Fruit fly (Drosophila melanogaster) whole organism, wandering third instar larva: Measurements from ENCODE around the gene CG10845.

Experiments
- Abd-B ChIP-seq: fragments of >200 bp; optimal IDR thresholded peaks from 2 replicates; lab custom pipeline; 2017; ENCODE audit warnings: missing biosample characterization, missing genetic modification characterization
- CG32264 ChIP-seq: fragments of 200-800 bp; sonication (Bioruptor generic); optimal IDR thresholded peaks from 2 replicates; lab custom pipeline; 2016; ENCODE audit warnings: missing biosample characterization, missing genetic modification characterization
- CG9705 ChIP-seq: fragments of 200-800 bp; sonication (Bioruptor generic); optimal IDR thresholded peaks from 2 replicates; lab custom pipeline; 2018; ENCODE audit warnings: missing biosample characterization, mild to moderate bottlenecking, missing genetic modification characterization
- CrebA ChIP-seq: fragments of 200-800 bp; sonication (Bioruptor generic); optimal IDR thresholded peaks from 2 replicates; lab custom pipeline; 2016; ENCODE audit warnings: missing biosample characterization, mild to moderate bottlenecking, missing genetic modification characterization, borderline replicate concordance
- Dfd ChIP-seq: fragments of >200 bp; optimal IDR thresholded peaks from 2 replicates; lab custom pipeline; 2017; ENCODE audit warnings: missing biosample characterization, missing genetic modification characterization
- Dif ChIP-seq: fragments of 200-275, 200-300 bp; sonication (Bioruptor generic); optimal IDR thresholded peaks from 2 replicates; lab custom pipeline; 2018; ENCODE audit warnings: missing biosample characterization, missing genetic modification characterization; ENCODE audit not compliant: partially characterized antibody
- GATAd ChIP-seq: sonication (Bioruptor generic); optimal IDR thresholded peaks from 2 replicates; lab custom pipeline; 2016; ENCODE audit warnings: missing biosample characterization, missing genetic modification characterization
- HLH106 ChIP-seq: fragments of 200-800 bp; optimal IDR thresholded peaks from 3 replicates; lab custom pipeline; 2019; ENCODE audit warnings: missing biosample characterization, mild to moderate bottlenecking, missing genetic modification characterization, moderate library complexity
- Hr78 ChIP-seq: fragments of >200 bp; optimal IDR thresholded peaks from 2 replicates; lab custom pipeline; 2017; ENCODE audit warnings: missing biosample characterization, missing genetic modification characterization
- Hr83 ChIP-seq: fragments of 200-300 bp; sonication (Bioruptor generic); optimal IDR thresholded peaks from 2 replicates; lab custom pipeline; 2016; ENCODE audit warnings: missing biosample characterization, mild to moderate bottlenecking, missing genetic modification characterization, moderate library complexity; ENCODE audit not compliant: poor library complexity, severe bottlenecking
- Jra ChIP-seq: sonication (Bioruptor generic); optimal IDR thresholded peaks from 2 replicates; lab custom pipeline; 2016; ENCODE audit warnings: missing biosample characterization, missing genetic modification characterization
- Mio ChIP-seq: sonication (Bioruptor generic); optimal IDR thresholded peaks from 2 replicates; lab custom pipeline; 2016; ENCODE audit warnings: missing biosample characterization, missing genetic modification characterization
- Myc ChIP-seq: fragments of >200 bp; optimal IDR thresholded peaks from 2 replicates; lab custom pipeline; 2017
- N ChIP-seq: fragments of >200 bp; optimal IDR thresholded peaks from 2 replicates; lab custom pipeline; 2018; ENCODE audit warnings: missing biosample characterization, missing external identifiers, missing genetic modification characterization
- Rel ChIP-seq, 2 experiments: fragments of 200-800 bp; sonication (Bioruptor generic) in 1 of 2; optimal IDR thresholded peaks; 2 replicates in 1 of 2; 3 replicates in 1 of 2; lab custom pipeline; 2016 to 2019; ENCODE audit warnings: mild to moderate bottlenecking in 2 of 2, missing biosample characterization in 2 of 2, missing genetic modification characterization in 2 of 2, moderate library complexity in 1 of 2
- Sp1 ChIP-seq: fragments of 200-800 bp; sonication (Bioruptor generic); optimal IDR thresholded peaks from 3 replicates; lab custom pipeline; 2019; ENCODE audit warnings: missing biosample characterization, mild to moderate bottlenecking, missing genetic modification characterization, moderate library complexity
- Vsx2 ChIP-seq: fragments of 200-300, 225-300 bp; sonication (Bioruptor generic); optimal IDR thresholded peaks from 2 replicates; lab custom pipeline; 2018; ENCODE audit warnings: missing biosample characterization, missing genetic modification characterization; ENCODE audit not compliant: partially characterized antibody
- br ChIP-seq: fragments of 200-800 bp; sonication (Bioruptor generic); optimal IDR thresholded peaks from 2 replicates; lab custom pipeline; 2016; ENCODE audit warnings: missing biosample characterization, missing genetic modification characterization
- brk ChIP-seq: fragments of 200-800 bp; sonication (Bioruptor generic); optimal IDR thresholded peaks from 2 replicates; lab custom pipeline; 2016; ENCODE audit warnings: missing biosample characterization, mild to moderate bottlenecking, missing genetic modification characterization
- dl ChIP-seq, 2 experiments: fragments of 175-275, 200-275 bp in 1 of 2; fragments of 200-275 bp in 1 of 2; sonication (Bioruptor generic); optimal IDR thresholded peaks; lab custom pipeline; 2018; ENCODE audit warnings: mild to moderate bottlenecking in 2 of 2, missing biosample characterization in 2 of 2, missing genetic modification characterization in 2 of 2, moderate library complexity in 2 of 2; ENCODE audit not compliant: partially characterized antibody in 2 of 2, insufficient read depth in 1 of 2
- dmrt93B ChIP-seq: fragments of 200-800 bp; sonication (Bioruptor generic); optimal IDR thresholded peaks from 2 replicates; lab custom pipeline; 2018; ENCODE audit warnings: missing biosample characterization, mild to moderate bottlenecking, missing genetic modification characterization
- dsf ChIP-seq: sonication (Bioruptor generic); optimal IDR thresholded peaks from 2 replicates; lab custom pipeline; 2016; ENCODE audit warnings: missing biosample characterization, missing genetic modification characterization, borderline replicate concordance
- ey ChIP-seq: fragments of 200-800 bp; sonication (Bioruptor generic); optimal IDR thresholded peaks from 2 replicates; lab custom pipeline; 2016; ENCODE audit warnings: missing biosample characterization, missing genetic modification characterization
- foxo ChIP-seq, 2 experiments: fragments of 200-800 bp; sonication (Bioruptor generic); optimal IDR thresholded peaks; 2 replicates in 1 of 2; 3 replicates in 1 of 2; lab custom pipeline; 2016 to 2017; ENCODE audit warnings: missing biosample characterization in 2 of 2, missing genetic modification characterization in 2 of 2
- fru ChIP-seq: fragments of 200-800 bp; sonication (Bioruptor generic); optimal IDR thresholded peaks from 3 replicates; lab custom pipeline; 2016; ENCODE audit warnings: missing biosample characterization, mild to moderate bottlenecking, missing genetic modification characterization
- h ChIP-seq: fragments of 200-800 bp; sonication (Bioruptor generic); optimal IDR thresholded peaks from 3 replicates; lab custom pipeline; 2016; ENCODE audit warnings: missing biosample characterization, mild to moderate bottlenecking, missing genetic modification characterization
- jim ChIP-seq: fragments of 175-275, 200-325 bp; sonication (Bioruptor generic); optimal IDR thresholded peaks from 2 replicates; lab custom pipeline; 2016; ENCODE audit warnings: missing biosample characterization, mild to moderate bottlenecking, missing genetic modification characterization
- lola ChIP-seq: fragments of >200 bp; optimal IDR thresholded peaks from 2 replicates; lab custom pipeline; 2017; ENCODE audit warnings: missing biosample characterization, missing genetic modification characterization
- pan ChIP-seq: fragments of >200 bp; optimal IDR thresholded peaks from 2 replicates; lab custom pipeline; 2017
- psq ChIP-seq: fragments of 200-800 bp; sonication (Bioruptor generic); optimal IDR thresholded peaks from 3 replicates; lab custom pipeline; 2017; ENCODE audit warnings: missing biosample characterization, mild to moderate bottlenecking, missing genetic modification characterization, moderate library complexity
- rgr ChIP-seq: fragments of 200-800 bp; sonication (Bioruptor generic); optimal IDR thresholded peaks from 3 replicates; lab custom pipeline; 2016; ENCODE audit warnings: missing biosample characterization, mild to moderate bottlenecking, missing genetic modification characterization
- sage ChIP-seq: fragments of 200-800 bp; sonication (Bioruptor generic); optimal IDR thresholded peaks from 2 replicates; lab custom pipeline; 2016; ENCODE audit warnings: missing biosample characterization, mild to moderate bottlenecking, missing genetic modification characterization
- sv ChIP-seq: fragments of 200-800 bp; sonication (Bioruptor generic); optimal IDR thresholded peaks from 3 replicates; lab custom pipeline; 2016; ENCODE audit warnings: missing biosample characterization, missing genetic modification characterization
- tai ChIP-seq: sonication (Bioruptor generic); optimal IDR thresholded peaks from 2 replicates; lab custom pipeline; 2016; ENCODE audit warnings: missing biosample characterization, missing genetic modification characterization
- usp ChIP-seq: fragments of >200 bp; optimal IDR thresholded peaks from 2 replicates; lab custom pipeline; 2017; ENCODE audit warnings: missing biosample characterization, missing genetic modification characterization
- woc ChIP-seq: sonication (Bioruptor generic); optimal IDR thresholded peaks from 2 replicates; lab custom pipeline; 2016; ENCODE audit warnings: missing biosample characterization, mild to moderate bottlenecking, missing genetic modification characterization

CG10845 gene

dm6 chr3R:24934542-24934941, 33.6 kb downstream of the CG10845 start:
- TF ChIP-seq Dfd (GFP tag; lab: Kevin White, UChicago) (no peak), Jra (no peak), dl (GFP tag; optimal IDR thresholded peaks at IDR 0.05; lab: Kevin White, UChicago; ENCODE audit: insufficient read depth in 1 of 2, partially characterized antibody in 2 of 2) (no peak), Abd-B (no peak), foxo (GFP tag; optimal IDR thresholded peaks at IDR 0.05; lab: Kevin White, UChicago) (no peak), br (no peak), woc (GFP tag; lab: Kevin White, UChicago) (no peak), ey (GFP tag; lab: Kevin White, UChicago) (no peak), Mio (GFP tag; lab: Kevin White, UChicago) (no peak), dmrt93B (no peak), h (GFP tag; lab: Kevin White, UChicago) (no peak), rgr (no peak), HLH106 (no peak), fru (no peak), N (GFP tag; lab: Kevin White, UChicago) (no peak), tai (no peak), Vsx2 (GFP tag; lab: Kevin White, UChicago) (no peak), Hr78 (no peak), Sp1 (no peak)

DNA sequence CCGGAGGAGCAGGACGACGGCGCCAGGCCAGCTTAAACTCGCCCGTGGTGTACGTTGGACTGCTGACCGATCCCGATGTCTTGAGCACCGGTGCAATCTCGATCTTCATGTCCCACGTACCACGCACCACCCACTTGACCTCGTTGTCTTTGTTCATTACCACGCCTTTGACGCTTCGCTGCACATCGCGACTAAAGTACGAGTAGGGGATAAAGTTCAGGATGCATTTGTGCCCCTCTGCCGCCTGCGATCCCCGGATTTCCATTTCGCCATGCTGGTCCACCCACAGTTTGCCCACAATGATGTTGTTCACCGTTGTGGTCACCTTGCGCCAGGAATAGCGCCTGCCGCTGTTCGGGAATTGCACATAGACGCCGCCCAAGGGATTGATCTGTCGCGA, 34.8 kb downstream of the CG10845 start:
- no peak for TF ChIP-seq br
- TF ChIP-seq fru: no peak
- TF ChIP-seq GATAd (GFP tag; lab: Kevin White, UChicago): no peak
- TF ChIP-seq sv (GFP tag; lab: Kevin White, UChicago): no peak
- TF ChIP-seq jim (GFP tag; lab: Kevin White, UChicago): no peak
- no peak for TF ChIP-seq dl (GFP tag; optimal IDR thresholded peaks at IDR 0.05; lab: Kevin White, UChicago; ENCODE audit: insufficient read depth in 1 of 2, partially characterized antibody in 2 of 2)
- TF ChIP-seq h (GFP tag; lab: Kevin White, UChicago): no peak
- TF ChIP-seq Dif: no peak
- TF ChIP-seq HLH106: no peak
- no peak for TF ChIP-seq Hr83
- TF ChIP-seq CrebA (GFP tag; lab: Kevin White, UChicago): no peak
- no peak for TF ChIP-seq Sp1
- TF ChIP-seq Abd-B: no peak
- no peak for TF ChIP-seq ey (GFP tag; lab: Kevin White, UChicago)
- no peak for TF ChIP-seq woc (GFP tag; lab: Kevin White, UChicago)
- TF ChIP-seq Jra: no peak
- no peak for TF ChIP-seq CG9705 (GFP tag; lab: Kevin White, UChicago)
- no peak for TF ChIP-seq Hr78

DNA sequence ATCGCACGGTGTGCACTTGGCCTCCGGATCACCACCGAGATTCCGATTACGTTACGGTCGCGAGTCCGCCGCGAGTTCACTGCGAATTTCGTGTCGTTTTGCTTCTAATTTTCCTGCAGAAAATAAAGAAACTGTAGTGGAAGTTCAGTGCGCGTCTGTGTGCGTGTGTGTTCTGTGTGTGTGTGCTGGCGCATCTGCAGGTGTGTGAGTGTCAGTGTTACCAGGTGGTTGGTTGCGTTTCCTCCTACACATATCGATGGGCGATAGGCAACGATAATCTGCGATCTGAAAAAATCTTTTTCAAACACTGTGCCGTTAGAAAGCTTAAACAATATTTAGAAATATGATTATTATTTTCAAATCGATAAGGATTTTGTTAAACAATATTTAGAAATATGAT, 37.1 kb downstream of the CG10845 start, which contains the start of gene Osbp:
Gene Osbp, minus strand, starts transcription at position 174 of the 400 bp plus-strand sequence.
- TF ChIP-seq Rel (GFP tag; optimal IDR thresholded peaks at IDR 0.05; lab: Kevin White, UChicago): no peak
- peak; percentile 29 for TF ChIP-seq Rel (tag; optimal IDR thresholded peaks at IDR 0.05; lab: Kevin White, UChicago)
- TF ChIP-seq Myc (lab: Kevin White, UChicago): no peak
- TF ChIP-seq GATAd (GFP tag; lab: Kevin White, UChicago): no peak
- peak; percentile 44 for TF ChIP-seq Hr83
- peak; percentile 35 for TF ChIP-seq CG9705 (GFP tag; lab: Kevin White, UChicago)
- peak; percentile 26 for TF ChIP-seq N (GFP tag; lab: Kevin White, UChicago)

DNA sequence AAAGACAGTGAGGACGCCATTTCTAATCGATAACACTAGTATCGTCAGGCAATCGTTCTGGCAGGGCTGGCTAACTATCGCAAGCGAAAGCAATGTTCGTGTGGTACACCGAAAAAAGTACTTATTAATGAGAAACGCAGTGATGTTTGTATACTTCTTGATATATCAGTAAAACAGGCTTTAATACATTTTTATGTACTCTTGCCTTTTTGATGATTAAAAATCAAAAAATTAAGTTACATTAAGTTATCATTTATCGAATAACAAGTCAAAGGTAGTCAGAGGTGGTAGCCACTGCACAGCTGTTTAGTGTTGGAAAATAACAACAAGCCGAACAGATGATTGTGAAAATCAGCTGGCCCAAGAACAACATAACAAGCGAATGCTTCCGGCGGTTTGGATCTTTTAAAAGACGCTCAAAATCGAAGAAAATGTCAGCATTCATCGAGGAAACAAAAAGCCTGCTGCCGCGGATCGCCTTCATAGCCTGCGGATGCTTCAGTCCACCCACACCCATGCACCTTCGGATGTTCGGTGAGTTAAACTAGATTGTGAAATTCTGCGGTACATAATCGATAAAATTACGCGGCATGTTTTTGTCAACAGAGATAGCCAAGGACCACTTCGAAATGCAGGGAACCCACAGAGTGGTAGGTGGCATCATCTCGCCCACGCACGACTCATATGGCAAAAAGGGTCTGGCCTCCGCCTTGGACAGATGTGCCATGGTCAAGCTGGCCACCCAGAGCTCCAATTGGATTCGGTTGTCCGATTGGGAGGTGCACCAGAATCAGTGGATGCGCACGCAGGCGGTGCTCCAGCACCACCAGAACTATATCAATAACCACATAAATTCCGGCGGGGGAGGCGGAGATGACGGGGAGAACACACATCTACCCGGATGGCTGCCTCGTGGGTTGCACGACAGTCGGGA, 44.3 kb downstream of the CG10845 start, which contains the start of the genes ssh and Nmnat:
Gene ssh, minus strand, starts transcription at position 37 of the 934 bp plus-strand sequence.
Gene Nmnat, plus strand, starts transcription at position 318 of the 934 bp plus-strand sequence.
- TF ChIP-seq Vsx2 (GFP tag; lab: Kevin White, UChicago) (no peak), lola (no peak), dl (GFP tag; optimal IDR thresholded peaks at IDR 0.05; lab: Kevin White, UChicago; ENCODE audit: insufficient read depth in 1 of 2, partially characterized antibody in 2 of 2) (no peak), Rel (GFP tag; optimal IDR thresholded peaks at IDR 0.05; lab: Kevin White, UChicago) (no peak), Rel (tag; optimal IDR thresholded peaks at IDR 0.05; lab: Kevin White, UChicago) (peak; percentile 23), woc (GFP tag; lab: Kevin White, UChicago) (no peak), CG32264 (GFP tag; lab: Kevin White, UChicago) (peak; percentile 20), ey (GFP tag; lab: Kevin White, UChicago) (peak; percentile 33), br (peak; percentile 48), GATAd (GFP tag; lab: Kevin White, UChicago) (no peak), CrebA (GFP tag; lab: Kevin White, UChicago) (no peak), Dif (no peak), brk (no peak), rgr (peak; percentile 48), tai (no peak), Mio (GFP tag; lab: Kevin White, UChicago) (no peak), Myc (lab: Kevin White, UChicago) (no peak), Hr83 (peak; percentile 51), sv (GFP tag; lab: Kevin White, UChicago) (no peak), sage (GFP tag; lab: Kevin White, UChicago) (no peak), Sp1 (peak; percentile 35), HLH106 (peak; percentile 35), fru (peak; percentile 63), Hr78 (no peak), h (GFP tag; lab: Kevin White, UChicago) (peak; percentile 70), N (GFP tag; lab: Kevin White, UChicago) (no peak), dsf (no peak), Jra (no peak), CG9705 (GFP tag; lab: Kevin White, UChicago) (peak; percentile 34), psq (GFP tag; lab: Kevin White, UChicago) (peak; percentile 79), Abd-B (no peak), pan (no peak), usp (GFP tag; lab: Kevin White, UChicago) (no peak), Dfd (GFP tag; lab: Kevin White, UChicago) (no peak)
